Worm (Caenorhabditis elegans): ENCODE measurements around the gene R05G9.5.
A peak's percentile ranks its signal among the peaks of the same experiment; 100 is the strongest.

Gene R05G9.5

DNA sequence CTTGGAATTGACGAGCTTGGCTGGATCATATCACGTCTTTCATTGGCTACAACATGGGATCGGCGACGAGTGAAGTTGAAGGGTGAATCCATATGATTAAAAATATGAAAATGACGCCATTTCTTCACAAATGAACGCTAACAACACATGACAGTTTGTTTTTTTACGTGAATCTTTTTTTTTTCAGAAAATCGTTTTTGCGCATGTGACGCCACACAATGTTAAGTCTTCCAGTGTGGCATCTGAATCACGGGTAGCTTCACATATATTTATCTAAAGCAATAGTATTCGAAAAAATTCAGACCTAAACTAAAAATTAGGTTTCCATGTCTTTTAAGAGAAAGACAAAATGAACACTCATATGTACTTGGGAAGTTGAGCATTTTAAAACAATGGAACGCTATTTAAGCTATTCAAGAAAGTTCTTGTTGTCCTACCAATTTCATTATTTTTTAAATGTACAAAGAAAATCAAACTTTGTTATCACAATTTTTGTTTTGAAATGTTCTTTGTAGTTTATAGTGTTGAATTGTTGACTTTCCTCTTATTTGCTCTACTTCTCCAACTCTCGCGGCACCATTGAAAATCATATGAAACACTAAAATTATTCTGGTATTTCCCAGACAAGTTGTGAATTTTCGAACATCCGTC is 15.1 kb downstream of the R05G9.5 start, which contains the start of the genes lido-16 and plpp-1.2:
Gene lido-16 (minus strand): TSS at position 101 of the 651 bp plus-strand sequence.
Gene plpp-1.2 (plus strand): TSS at position 601 of the 651 bp plus-strand sequence.
- TF ChIP-seq ceh-82 (tag; optimal IDR thresholded peaks at IDR 0.05) (no peak), nhr-6 (tag; optimal IDR thresholded peaks at IDR 0.05) (no peak), nhr-21 (tag; optimal IDR thresholded peaks at IDR 0.05) (no peak), mab-5 (tag; optimal IDR thresholded peaks at IDR 0.05) (no peak), mbf-1 (tag; optimal IDR thresholded peaks at IDR 0.05) (no peak)

ce11 chrII:6482762-6483161 is 17.3 kb downstream of the R05G9.5 start:
- TF ChIP-seq unc-55 (GFP tag; optimal IDR thresholded peaks at IDR 0.05) (no peak), nhr-6 (tag; optimal IDR thresholded peaks at IDR 0.05) (no peak), F13H6.1 (tag; optimal IDR thresholded peaks at IDR 0.05) (no peak), nhr-77 (tag; optimal IDR thresholded peaks at IDR 0.05) (no peak), mab-5 (tag; optimal IDR thresholded peaks at IDR 0.05) (no peak), nhr-23 (tag; optimal IDR thresholded peaks at IDR 0.05) (no peak), sma-9 (GFP tag; optimal IDR thresholded peaks at IDR 0.05) (no peak), sma-9 (tag; optimal IDR thresholded peaks at IDR 0.05) (no peak)

DNA sequence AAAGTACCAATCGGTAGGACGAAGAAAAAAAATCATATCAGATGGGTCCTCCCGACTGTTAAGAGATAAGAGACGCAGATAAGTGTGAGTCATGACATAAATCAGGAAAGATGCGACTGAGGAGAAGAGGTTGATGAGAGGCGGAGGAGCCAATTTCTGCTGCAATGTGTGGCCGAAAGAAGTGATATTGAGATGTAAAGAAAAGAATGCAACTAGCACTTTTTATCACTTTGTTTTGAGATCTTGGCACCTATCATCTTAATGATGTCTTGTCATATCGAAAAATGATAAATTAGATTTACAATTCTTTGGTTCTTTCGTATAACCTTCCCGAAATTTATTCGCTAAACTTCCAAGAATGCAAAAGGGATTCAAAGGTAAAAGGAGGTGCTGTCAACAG is 18.0 kb downstream of the R05G9.5 start, which contains the start of gene del-10:
Gene del-10 (minus strand): TSS at position 24 of the 400 bp plus-strand sequence.
- TF ChIP-seq F13H6.1 (tag; optimal IDR thresholded peaks at IDR 0.05) (peak; percentile 0), sma-9 (GFP tag; optimal IDR thresholded peaks at IDR 0.05) (peak; percentile 27), sma-9 (tag; optimal IDR thresholded peaks at IDR 0.05) (no peak), unc-62 (GFP tag; optimal IDR thresholded peaks at IDR 0.05) (no peak)

- TF ChIP-seq nhr-11 (tag; optimal IDR thresholded peaks at IDR 0.05) (no peak), nhr-12 (tag; optimal IDR thresholded peaks at IDR 0.05) (no peak)
These were observed 23.4 kb downstream of the R05G9.5 start, which contains the start of gene T28D9.4 for ce11 chrII:6476655-6477054. Gene T28D9.4 (plus strand): TSS chrII:6476955.

DNA sequence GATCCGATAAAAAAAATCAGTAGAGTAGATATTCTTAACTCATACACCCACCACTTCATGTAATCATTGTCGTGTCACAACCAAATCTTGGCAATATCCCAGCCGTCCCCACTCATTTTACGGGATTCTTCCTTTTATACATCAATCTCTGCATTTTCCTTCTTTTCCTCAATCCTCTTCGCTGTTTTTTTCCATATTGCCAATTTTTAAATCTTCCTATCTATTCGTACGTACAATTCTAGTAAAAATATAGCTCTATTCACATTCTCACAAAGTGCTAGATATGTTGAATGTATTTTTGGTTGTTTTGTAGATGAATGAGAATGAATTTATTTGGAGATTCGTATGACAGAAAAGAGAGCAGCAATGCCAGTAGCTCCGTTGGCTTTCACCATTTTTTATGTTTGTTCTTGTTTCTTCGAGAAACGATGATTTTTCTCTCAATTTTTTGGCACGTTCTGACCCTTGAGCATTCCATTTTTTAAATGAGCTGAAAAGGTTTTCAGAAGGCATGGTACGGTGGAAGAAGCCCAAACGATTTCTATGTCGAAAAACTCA is 24.8 kb downstream of the R05G9.5 start, which contains the start of gene T28D9.16:
Gene T28D9.16 (plus strand): TSS at position 508 of the 558 bp plus-strand sequence.
- TF ChIP-seq nhr-12 (tag; optimal IDR thresholded peaks at IDR 0.05), result no peak
- TF ChIP-seq snpc-4 (tag; optimal IDR thresholded peaks at IDR 0.05), result no peak
- no peak for TF ChIP-seq nhr-6 (tag; optimal IDR thresholded peaks at IDR 0.05)
- TF ChIP-seq mbf-1 (tag; optimal IDR thresholded peaks at IDR 0.05), result no peak
- TF ChIP-seq blmp-1 (tag; optimal IDR thresholded peaks at IDR 0.05; ENCODE audit: insufficient read depth), result no peak
- no peak for TF ChIP-seq ztf-4 (tag; optimal IDR thresholded peaks at IDR 0.05)
- no peak for TF ChIP-seq gmeb-1 (tag; optimal IDR thresholded peaks at IDR 0.05)

ce11 chrII:6470985-6471384 is 29.1 kb downstream of the R05G9.5 start, which contains the start of gene dgk-5:
Gene dgk-5 (minus strand): TSS chrII:6471085.
- TF ChIP-seq C34F6.9 (tag; optimal IDR thresholded peaks at IDR 0.05) (no peak), lin-11 (tag; optimal IDR thresholded peaks at IDR 0.05) (no peak), skn-1 (tag; optimal IDR thresholded peaks at IDR 0.05) (no peak), ZK546.5 (tag; optimal IDR thresholded peaks at IDR 0.05) (no peak), sma-3 (GFP tag; optimal IDR thresholded peaks at IDR 0.05) (no peak), mdl-1 (tag; optimal IDR thresholded peaks at IDR 0.05) (no peak), aly-2 (tag; optimal IDR thresholded peaks at IDR 0.05) (no peak), snpc-4 (tag; optimal IDR thresholded peaks at IDR 0.05) (no peak), nhr-10 (tag; optimal IDR thresholded peaks at IDR 0.05) (no peak), elt-3 (tag; optimal IDR thresholded peaks at IDR 0.05) (no peak), unc-55 (GFP tag; optimal IDR thresholded peaks at IDR 0.05) (no peak), nhr-237 (tag; optimal IDR thresholded peaks at IDR 0.05) (no peak), crh-2 (tag; optimal IDR thresholded peaks at IDR 0.05) (no peak), lin-39 (tag; optimal IDR thresholded peaks at IDR 0.05) (no peak), nhr-21 (tag; optimal IDR thresholded peaks at IDR 0.05) (no peak), mab-5 (tag; optimal IDR thresholded peaks at IDR 0.05) (no peak), unc-62 (GFP tag; optimal IDR thresholded peaks at IDR 0.05) (no peak), alr-1 (tag; optimal IDR thresholded peaks at IDR 0.05) (no peak)
